Fruit fly (Drosophila melanogaster): ENCODE measurements around the gene CG6465.

Gene CG6465

dm6 chr3R:10677245-10677902 is at the start of gene CG6465:
Gene CG6465 (minus strand): TSS chr3R:10677251.
- TF ChIP-seq noc (tag; optimal IDR thresholded peaks at IDR 0.05) = no peak

DNA sequence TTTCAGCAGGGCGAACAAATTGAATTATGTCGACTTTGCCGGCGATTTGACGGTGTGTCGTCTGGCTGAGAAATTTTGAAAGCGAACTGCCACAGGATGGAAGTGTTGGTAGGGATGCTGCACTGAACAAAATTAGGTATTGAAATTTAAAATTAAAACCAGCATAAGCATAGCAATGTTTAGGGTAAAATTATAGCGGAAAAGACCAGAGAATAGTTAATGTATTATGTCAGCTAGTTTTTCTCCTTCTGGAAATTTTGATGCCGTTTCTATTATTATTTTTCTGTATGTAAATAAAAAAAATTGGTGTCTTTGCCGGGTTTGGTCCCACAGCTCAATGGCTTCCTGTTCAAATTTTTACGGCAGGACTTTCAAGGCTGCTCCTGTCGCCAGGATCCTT is 49.7 kb upstream of the CG6465 start:
- no peak for TF ChIP-seq noc (tag; optimal IDR thresholded peaks at IDR 0.05)

dm6 chr3R:10714498-10714897 is 37.4 kb upstream of the CG6465 start, which contains the start of gene CG4073:
Gene CG4073 (plus strand): TSS chr3R:10714798.
- TF ChIP-seq noc (tag; optimal IDR thresholded peaks at IDR 0.05) = no peak

dm6 chr3R:10711148-10711547 is 34.1 kb upstream of the CG6465 start, which contains the start of gene CG14689:
Gene CG14689 (minus strand): TSS chr3R:10711248.
- TF ChIP-seq noc (tag; optimal IDR thresholded peaks at IDR 0.05) = no peak

DNA sequence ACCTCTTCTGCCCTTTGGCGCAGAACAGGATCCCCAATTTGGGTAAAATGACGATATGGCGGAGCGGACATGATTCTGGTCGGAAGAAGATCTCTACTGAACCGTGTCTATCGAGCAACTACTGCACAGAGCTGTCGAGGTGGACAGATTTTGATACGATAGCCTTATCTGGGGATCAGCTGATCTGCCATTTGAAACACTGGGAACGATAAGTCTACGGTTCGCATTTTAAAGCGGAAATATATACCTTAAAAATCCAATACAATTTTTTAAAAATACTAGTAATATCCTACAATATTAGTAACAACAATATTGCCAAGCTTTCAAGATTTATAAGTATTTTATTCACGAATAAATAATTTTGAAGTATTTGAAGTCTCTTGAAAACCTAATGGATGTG is 32.2 kb upstream of the CG6465 start, which contains the start of gene CG31373:
CG31373 (minus strand) TSS at position 101 of the 400 bp plus-strand sequence.
- no peak for TF ChIP-seq noc (tag; optimal IDR thresholded peaks at IDR 0.05)

DNA sequence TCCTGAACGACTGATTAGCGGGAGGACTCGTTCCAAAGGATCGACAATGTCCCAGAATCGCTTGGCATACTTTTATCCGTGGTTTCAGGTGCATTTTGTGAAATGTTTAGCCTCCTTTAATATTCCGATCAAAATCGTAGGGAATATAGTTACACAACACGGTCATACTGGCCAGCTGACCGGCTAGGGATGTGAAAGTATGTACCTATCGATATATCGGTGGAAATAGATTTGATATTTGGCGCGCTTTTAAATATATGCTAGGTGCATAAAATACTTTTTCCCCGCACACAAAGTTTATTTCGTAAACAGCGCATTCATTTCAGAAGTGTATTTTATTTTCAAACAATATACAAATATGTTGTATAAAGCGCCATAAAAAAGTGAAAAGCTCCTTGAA is 31.1 kb upstream of the CG6465 start, which contains the start of gene CG31278:
CG31278 (minus strand) TSS at position 172 of the 400 bp plus-strand sequence.
- no peak for TF ChIP-seq noc (tag; optimal IDR thresholded peaks at IDR 0.05)

dm6 chr3R:10706763-10707162 is 29.7 kb upstream of the CG6465 start, which contains the start of the genes CG31467 and CG14684:
Gene CG31467 (minus strand): TSS chr3R:10706863.
Gene CG14684 (plus strand): TSS chr3R:10706974.
- no peak for TF ChIP-seq noc (tag; optimal IDR thresholded peaks at IDR 0.05)

dm6 chr3R:10704975-10705374 is 27.9 kb upstream of the CG6465 start, which contains the start of gene CG31391:
Gene CG31391 (minus strand): TSS chr3R:10705075.
- no peak for TF ChIP-seq noc (tag; optimal IDR thresholded peaks at IDR 0.05)

dm6 chr3R:10700638-10701037 is 23.6 kb upstream of the CG6465 start:
- TF ChIP-seq noc (tag; optimal IDR thresholded peaks at IDR 0.05) = peak; percentile 21

DNA sequence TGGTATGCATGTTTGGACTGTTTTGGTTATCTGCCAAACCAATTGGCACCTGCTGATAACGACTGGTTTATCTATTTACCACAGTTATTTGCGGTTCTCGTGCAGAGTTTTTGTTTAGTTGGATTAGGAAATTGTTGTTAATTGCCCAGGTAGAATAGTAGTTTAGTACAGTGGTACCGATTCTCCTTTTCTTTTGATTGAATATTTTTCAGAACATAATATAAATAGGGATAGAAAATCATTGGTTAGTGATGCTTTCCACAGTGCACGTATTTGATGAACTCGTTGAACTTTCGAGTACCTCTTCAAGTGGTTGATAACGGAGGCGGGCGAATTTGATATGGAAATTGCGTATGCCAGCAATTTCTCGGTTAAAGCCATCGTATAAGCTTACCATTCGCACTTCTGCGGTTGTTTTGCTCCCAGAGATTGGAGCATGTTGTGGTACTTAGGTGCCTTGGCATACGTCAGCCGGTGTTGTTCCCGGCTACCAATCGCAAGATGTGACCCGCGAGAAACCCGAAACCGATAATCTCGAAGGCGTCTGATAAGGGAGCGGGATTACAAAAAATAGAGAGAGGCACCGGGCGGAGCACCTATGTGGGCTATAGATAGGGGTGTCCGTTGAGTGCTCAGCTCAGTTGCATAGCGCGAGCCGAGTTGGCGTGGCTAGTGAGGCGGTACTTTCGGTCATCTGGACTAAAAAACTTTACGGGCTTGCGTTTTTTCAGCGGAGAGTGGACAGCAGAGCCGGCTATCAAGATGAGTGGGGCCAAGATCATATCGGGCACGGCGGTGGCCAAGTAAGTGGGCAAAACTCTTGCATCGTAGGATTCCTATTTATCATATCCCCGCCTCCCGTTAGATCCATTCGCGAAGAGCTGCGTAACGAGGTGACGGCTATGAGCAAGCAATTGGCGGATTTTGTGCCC is 22.2 kb upstream of the CG6465 start:
- peak; percentile 90 for TF ChIP-seq noc (tag; optimal IDR thresholded peaks at IDR 0.05)

DNA sequence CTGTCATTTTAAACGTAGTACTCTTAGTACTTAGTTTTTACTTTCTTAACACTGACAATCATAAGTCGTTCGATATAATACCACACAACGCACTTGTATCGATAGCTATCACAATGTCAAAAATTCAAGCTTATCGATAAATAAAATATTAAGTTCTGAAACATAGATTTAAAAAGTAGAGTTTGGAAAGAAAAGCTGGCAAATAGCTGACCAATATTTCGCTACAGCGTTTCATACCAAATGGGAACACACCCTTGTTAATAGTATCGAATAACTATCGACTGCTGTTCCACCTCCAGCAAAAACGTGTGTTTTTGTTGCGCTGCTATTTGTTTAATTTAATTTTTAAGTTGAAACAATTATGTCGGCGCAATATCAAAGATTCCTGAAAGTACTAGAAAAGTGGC is 19.3 kb upstream of the CG6465 start, which contains the start of the genes pug, CG14683 and CG46459:
pug (plus strand) TSS at position 164 of the 407 bp plus-strand sequence.
CG14683 (plus strand) TSS at position 277 of the 407 bp plus-strand sequence.
CG46459 (plus strand) TSS at position 277 of the 407 bp plus-strand sequence.
- TF ChIP-seq noc (tag; optimal IDR thresholded peaks at IDR 0.05) = no peak

dm6 chr3R:10688835-10689234 is 11.8 kb upstream of the CG6465 start:
- TF ChIP-seq noc (tag; optimal IDR thresholded peaks at IDR 0.05) = peak; percentile 52

- no peak for TF ChIP-seq noc (tag; optimal IDR thresholded peaks at IDR 0.05)
Measured at dm6 chr3R:10688160-10688559, 11.1 kb upstream of the CG6465 start.

DNA sequence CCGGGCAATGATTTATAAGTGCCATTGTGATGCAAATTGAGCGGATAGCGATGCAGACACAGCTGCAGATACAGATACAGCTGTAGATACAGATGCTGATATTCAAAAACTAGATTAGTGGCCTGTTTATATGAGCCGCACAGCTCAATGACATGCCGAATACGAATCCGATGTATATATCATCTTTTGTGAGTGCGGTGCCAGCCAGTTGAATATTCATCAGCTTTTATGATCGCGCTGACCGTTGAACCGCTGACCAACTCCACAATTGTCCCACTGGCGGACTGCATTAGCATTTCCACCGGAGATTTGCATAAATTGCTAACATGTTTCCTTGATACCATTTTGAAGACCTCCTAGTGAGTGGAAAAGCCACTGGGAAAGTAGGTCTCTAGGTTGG is 10.3 kb upstream of the CG6465 start:
- TF ChIP-seq noc (tag; optimal IDR thresholded peaks at IDR 0.05) = no peak

DNA sequence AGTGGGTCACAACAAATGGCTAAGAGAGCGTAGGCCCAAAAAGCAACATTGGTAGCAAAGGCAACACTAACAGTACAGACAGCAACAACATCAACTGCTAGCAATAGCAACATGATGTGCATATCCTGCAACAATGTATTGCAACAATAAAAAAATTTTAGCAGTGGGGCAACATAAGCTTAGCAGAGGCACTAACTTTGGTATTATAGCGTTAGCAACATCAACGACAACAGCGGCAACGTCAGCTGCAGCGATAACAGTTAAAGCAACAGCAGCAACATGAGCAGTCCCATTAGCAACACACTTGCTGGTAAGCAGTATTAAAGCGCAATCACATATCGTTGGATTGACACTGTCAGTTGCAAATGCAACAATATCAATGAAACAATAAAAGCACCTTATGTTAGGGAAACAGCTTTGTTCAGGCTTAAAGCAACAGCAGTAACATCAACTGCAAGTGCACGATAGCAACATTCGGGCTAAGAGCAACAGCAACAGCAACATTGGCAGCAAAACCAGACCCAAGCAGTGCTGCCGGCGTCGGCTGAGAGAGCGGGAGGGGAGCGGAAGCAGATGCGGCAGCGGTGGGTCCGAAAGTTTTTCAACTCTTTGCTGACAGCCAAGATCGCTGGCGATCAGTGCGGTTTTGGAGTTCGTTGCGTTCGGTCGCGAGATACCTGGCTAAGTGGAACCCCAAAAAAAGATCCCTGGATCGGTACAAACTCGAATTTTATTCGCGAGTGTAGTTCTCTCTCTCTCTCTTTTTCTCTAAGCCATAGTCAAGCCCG is 9.4 kb upstream of the CG6465 start, which contains the start of gene Skel:
Skel (plus strand) TSS at position 637 of the 788 bp plus-strand sequence.
- no peak for TF ChIP-seq noc (tag; optimal IDR thresholded peaks at IDR 0.05)

Data from whole organism, larva.